Fruit fly (Drosophila melanogaster) whole organism, embryonic: ENCODE measurements around the gene Neurl4.

Experiments
- CG10209 ChIP-seq: fragments of 200-800 bp; sonication (Bioruptor generic); optimal IDR thresholded peaks from 3 replicates; lab custom pipeline; 2017; ENCODE audit warnings: missing biosample characterization, mild to moderate bottlenecking, missing genetic modification characterization, missing genetic modification reagents
- CG10543 ChIP-seq: fragments of 200-800 bp; sonication (Bioruptor generic); optimal IDR thresholded peaks from 3 replicates; lab custom pipeline; 2017; ENCODE audit warnings: missing biosample characterization, mild to moderate bottlenecking, missing genetic modification characterization, moderate library complexity
- CG11504 ChIP-seq: fragments of 200-800 bp; sonication (Bioruptor generic); optimal IDR thresholded peaks from 3 replicates; lab custom pipeline; 2019; ENCODE audit warnings: missing biosample characterization, mild to moderate bottlenecking, missing genetic modification characterization, moderate library complexity
- CG12299 ChIP-seq: fragments of 200-800 bp; sonication (Bioruptor generic); optimal IDR thresholded peaks from 2 replicates; lab custom pipeline; 2018; ENCODE audit warnings: missing biosample characterization, mild to moderate bottlenecking, missing genetic modification characterization
- CG13287 ChIP-seq: fragments of 200-800 bp; sonication (Bioruptor generic); IDR thresholded peaks from 2 replicates; pipeline ENCODE4 v1.3.6; 2022; ENCODE audit warnings: missing biosample characterization, missing genetic modification characterization; ENCODE audit not compliant: partially characterized antibody
- CG14965 ChIP-seq: fragments of 200-800 bp; sonication (Bioruptor generic); optimal IDR thresholded peaks from 2 replicates; lab custom pipeline; 2016; ENCODE audit warnings: missing biosample characterization, missing genetic modification characterization, borderline replicate concordance
- CG1603 ChIP-seq: fragments of 200-800 bp; sonication (Bioruptor generic); optimal IDR thresholded peaks from 2 replicates; lab custom pipeline; 2019; ENCODE audit warnings: missing biosample characterization, mild to moderate bottlenecking, missing genetic modification characterization, moderate library complexity
- CG1647 ChIP-seq: fragments of 200-800 bp; sonication (Bioruptor generic); optimal IDR thresholded peaks from 3 replicates; lab custom pipeline; 2016; ENCODE audit warnings: missing biosample characterization, missing genetic modification characterization
- CG16815 ChIP-seq: fragments of 200-800 bp; sonication (Bioruptor generic); optimal IDR thresholded peaks from 3 replicates; lab custom pipeline; 2017; ENCODE audit warnings: missing biosample characterization, mild to moderate bottlenecking, missing genetic modification characterization
- CG17912 ChIP-seq: fragments of 200-800 bp; sonication (Bioruptor generic); optimal IDR thresholded peaks from 2 replicates; lab custom pipeline; 2018; ENCODE audit warnings: missing biosample characterization, mild to moderate bottlenecking, missing genetic modification characterization
- CG2120 ChIP-seq: fragments of 200-800 bp; sonication (Bioruptor generic); optimal IDR thresholded peaks from 3 replicates; lab custom pipeline; 2016; ENCODE audit warnings: missing biosample characterization, missing genetic modification characterization
- CG2202 ChIP-seq: fragments of 200-800 bp; sonication (Bioruptor generic); optimal IDR thresholded peaks from 2 replicates; lab custom pipeline; 2018; ENCODE audit warnings: missing biosample characterization, mild to moderate bottlenecking, missing genetic modification characterization
- CG31224 ChIP-seq: fragments of 200-800 bp; sonication (Bioruptor generic); IDR thresholded peaks from 2 replicates; pipeline ENCODE4 v1.3.6; 2022; ENCODE audit warnings: missing biosample characterization, missing genetic modification characterization
- CG43689 ChIP-seq: fragments of 200-800 bp; sonication (Bioruptor generic); IDR thresholded peaks from 2 replicates; pipeline ENCODE4 v1.3.6; 2022; ENCODE audit warnings: missing biosample characterization, missing genetic modification characterization
- CG4424 ChIP-seq: fragments of 200-800 bp; sonication (Bioruptor generic); optimal IDR thresholded peaks from 3 replicates; lab custom pipeline; 2016; ENCODE audit warnings: missing biosample characterization, missing genetic modification characterization
- CG4854 ChIP-seq: fragments of 200-800 bp; sonication (Bioruptor generic); optimal IDR thresholded peaks from 2 replicates; lab custom pipeline; 2016; ENCODE audit warnings: missing biosample characterization, missing genetic modification characterization, inconsistent platforms
- CG6683 ChIP-seq: fragments of 200-800 bp; sonication (Bioruptor generic); optimal IDR thresholded peaks from 2 replicates; lab custom pipeline; 2017; ENCODE audit warnings: missing biosample characterization, mild to moderate bottlenecking, missing genetic modification characterization, missing genetic modification reagents
- CG6689 ChIP-seq: fragments of 200-800 bp; sonication (Bioruptor generic); IDR thresholded peaks from 2 replicates; pipeline ENCODE4 v1.3.6; 2022; ENCODE audit warnings: missing biosample characterization, missing genetic modification characterization
- CG6854 ChIP-seq: fragments of 200-800 bp; sonication (Bioruptor generic); optimal IDR thresholded peaks from 3 replicates; lab custom pipeline; 2017; ENCODE audit warnings: missing biosample characterization, mild to moderate bottlenecking, missing genetic modification characterization
- CG7928 ChIP-seq: fragments of 200-800 bp; sonication (Bioruptor generic); optimal IDR thresholded peaks from 2 replicates; lab custom pipeline; 2017; ENCODE audit warnings: missing biosample characterization, mild to moderate bottlenecking, missing genetic modification characterization
- D19B ChIP-seq: fragments of 200-800 bp; sonication (Bioruptor generic); optimal IDR thresholded peaks from 2 replicates; lab custom pipeline; 2017; ENCODE audit warnings: missing biosample characterization, mild to moderate bottlenecking, missing genetic modification characterization
- Elba2 ChIP-seq: fragments of 200-800 bp; sonication (Bioruptor generic); optimal IDR thresholded peaks from 3 replicates; lab custom pipeline; 2016; ENCODE audit warnings: missing biosample characterization, missing genetic modification characterization
- Ets65A ChIP-seq: fragments of 200-800 bp; sonication (Bioruptor generic); peaks from one replicate; lab custom pipeline; 2016; ENCODE audit warnings: missing biosample characterization, missing genetic modification characterization
- Ets97D ChIP-seq: fragments of 200-800 bp; sonication (Bioruptor generic); optimal IDR thresholded peaks from 3 replicates; lab custom pipeline; 2016; ENCODE audit warnings: missing biosample characterization, missing genetic modification characterization
- Hey ChIP-seq: fragments of 200-800 bp; sonication (Bioruptor generic); optimal IDR thresholded peaks from 3 replicates; lab custom pipeline; 2018; ENCODE audit warnings: missing biosample characterization, mild to moderate bottlenecking, missing genetic modification characterization
- Hmx ChIP-seq: fragments of 200-800 bp; sonication (Bioruptor generic); optimal IDR thresholded peaks from 2 replicates; lab custom pipeline; 2016; ENCODE audit warnings: missing biosample characterization, missing genetic modification characterization
- Hr51 ChIP-seq, 2 experiments: fragments of 200-800 bp; sonication (Bioruptor generic); optimal IDR thresholded peaks; 2 replicates in 1 of 2; 3 replicates in 1 of 2; lab custom pipeline; 2016 to 2018; ENCODE audit warnings: missing biosample characterization in 2 of 2, missing genetic modification characterization in 2 of 2, mild to moderate bottlenecking in 1 of 2, moderate library complexity in 1 of 2
- NfI ChIP-seq: fragments of 200-800 bp; sonication (Bioruptor generic); optimal IDR thresholded peaks from 3 replicates; lab custom pipeline; 2018; ENCODE audit warnings: missing biosample characterization, mild to moderate bottlenecking, missing genetic modification characterization, moderate library complexity
- Opbp ChIP-seq: fragments of 200-800 bp; sonication (Bioruptor generic); IDR thresholded peaks from 3 replicates; pipeline ENCODE4 v1.3.6; 2022; ENCODE audit warnings: missing biosample characterization, missing genetic modification characterization; ENCODE audit not compliant: partially characterized antibody
- PHDP ChIP-seq: fragments of 200-800 bp; sonication (Bioruptor generic); optimal IDR thresholded peaks from 3 replicates; lab custom pipeline; 2018; ENCODE audit warnings: missing biosample characterization, mild to moderate bottlenecking, missing genetic modification characterization, moderate library complexity
- Poxn ChIP-seq: fragments of 200-800 bp; sonication (Bioruptor generic); IDR thresholded peaks from 2 replicates; pipeline ENCODE4 v1.3.6; 2022; ENCODE audit warnings: missing biosample characterization, missing genetic modification characterization
- ara ChIP-seq: fragments of 200-800 bp; sonication (Bioruptor generic); IDR thresholded peaks from 2 replicates; pipeline ENCODE4 v1.3.6; 2022; ENCODE audit warnings: missing biosample characterization, missing genetic modification characterization
- ash1 ChIP-seq: fragments of 200-800 bp; sonication (Bioruptor generic); optimal IDR thresholded peaks from 2 replicates; lab custom pipeline; 2018; ENCODE audit warnings: missing biosample characterization, mild to moderate bottlenecking, missing genetic modification characterization
- bowl ChIP-seq: fragments of 200-800 bp; sonication (Bioruptor generic); IDR thresholded peaks from 2 replicates; pipeline ENCODE4 v1.3.6; 2022; ENCODE audit warnings: missing biosample characterization, missing genetic modification characterization
- br ChIP-seq: fragments of >200 bp; optimal IDR thresholded peaks from 2 replicates; lab custom pipeline; 2017
- disco-r ChIP-seq: fragments of 200-800 bp; sonication (Bioruptor generic); optimal IDR thresholded peaks from 2 replicates; lab custom pipeline; 2016; ENCODE audit warnings: missing biosample characterization, missing genetic modification characterization
- emc ChIP-seq: fragments of 200-800 bp; sonication (Bioruptor generic); optimal IDR thresholded peaks from 2 replicates; lab custom pipeline; 2016; ENCODE audit warnings: missing biosample characterization, missing genetic modification characterization
- exex ChIP-seq: fragments of 200-800 bp; sonication (Bioruptor generic); optimal IDR thresholded peaks from 4 replicates; lab custom pipeline; 2018; ENCODE audit warnings: missing biosample characterization, mild to moderate bottlenecking, missing genetic modification characterization, moderate library complexity
- gfzf ChIP-seq: fragments of 200-800 bp; sonication (Bioruptor generic); optimal IDR thresholded peaks from 2 replicates; lab custom pipeline; 2016; ENCODE audit warnings: missing biosample characterization, mild to moderate bottlenecking, missing genetic modification characterization, moderate library complexity
- gt ChIP-seq: fragments of 200-800 bp; sonication (Bioruptor generic); IDR thresholded peaks from 2 replicates; pipeline ENCODE4 v1.3.6; 2022; ENCODE audit warnings: missing biosample characterization, missing genetic modification characterization
- hb ChIP-seq: fragments of 200-800 bp; sonication (Bioruptor generic); IDR thresholded peaks from 3 replicates; pipeline ENCODE4 v1.3.6; 2022; ENCODE audit warnings: missing biosample characterization, missing genetic modification characterization; ENCODE audit not compliant: partially characterized antibody
- lbe ChIP-seq: fragments of 200-800 bp; sonication (Bioruptor generic); optimal IDR thresholded peaks from 2 replicates; lab custom pipeline; 2016; ENCODE audit warnings: missing biosample characterization, mild to moderate bottlenecking, missing genetic modification characterization
- maf-S ChIP-seq: fragments of 200-800 bp; sonication (Bioruptor generic); optimal IDR thresholded peaks from 2 replicates; lab custom pipeline; 2016; ENCODE audit warnings: missing biosample characterization, missing genetic modification characterization
- prd ChIP-seq, 3 experiments: fragments of >200 bp in 2 of 3; fragments of 200-800 bp in 1 of 3; sonication (Bioruptor generic) in 1 of 3; optimal IDR thresholded peaks in 2 of 3; IDR thresholded peaks in 1 of 3; 2 replicates in 2 of 3; 3 replicates in 1 of 3; pipeline versions ENCODE4 v1.3.6 to Lab custom; 2017 to 2022; ENCODE audit warnings: missing biosample characterization in 1 of 3, missing genetic modification characterization in 1 of 3
- run ChIP-seq: fragments of 200-800 bp; sonication (Bioruptor generic); optimal IDR thresholded peaks from 3 replicates; lab custom pipeline; 2018; ENCODE audit warnings: missing biosample characterization, mild to moderate bottlenecking, missing genetic modification characterization
- schlank ChIP-seq: fragments of 200-800 bp; sonication (Bioruptor generic); optimal IDR thresholded peaks from 2 replicates; lab custom pipeline; 2018; ENCODE audit warnings: missing biosample characterization, mild to moderate bottlenecking, missing genetic modification characterization
- sd ChIP-seq: fragments of 200-800 bp; sonication (Bioruptor generic); optimal IDR thresholded peaks from 3 replicates; lab custom pipeline; 2018; ENCODE audit warnings: missing biosample characterization, mild to moderate bottlenecking, missing genetic modification characterization, moderate library complexity
- tna ChIP-seq: fragments of 200-800 bp; sonication (Bioruptor generic); IDR thresholded peaks from 2 replicates; pipeline ENCODE4 v1.3.6; 2022; ENCODE audit warnings: missing biosample characterization, missing genetic modification characterization; ENCODE audit not compliant: partially characterized antibody
- unc-4 ChIP-seq: fragments of 200-800 bp; sonication (Bioruptor generic); IDR thresholded peaks from 2 replicates; pipeline ENCODE4 v1.3.6; 2022; ENCODE audit warnings: missing biosample characterization, missing genetic modification characterization; ENCODE audit not compliant: partially characterized antibody
- wdn ChIP-seq: fragments of 200-800 bp; sonication (Bioruptor generic); IDR thresholded peaks from 2 replicates; pipeline ENCODE4 v1.3.6; 2022; ENCODE audit warnings: missing biosample characterization, missing genetic modification characterization

The Neurl4 gene

DNA sequence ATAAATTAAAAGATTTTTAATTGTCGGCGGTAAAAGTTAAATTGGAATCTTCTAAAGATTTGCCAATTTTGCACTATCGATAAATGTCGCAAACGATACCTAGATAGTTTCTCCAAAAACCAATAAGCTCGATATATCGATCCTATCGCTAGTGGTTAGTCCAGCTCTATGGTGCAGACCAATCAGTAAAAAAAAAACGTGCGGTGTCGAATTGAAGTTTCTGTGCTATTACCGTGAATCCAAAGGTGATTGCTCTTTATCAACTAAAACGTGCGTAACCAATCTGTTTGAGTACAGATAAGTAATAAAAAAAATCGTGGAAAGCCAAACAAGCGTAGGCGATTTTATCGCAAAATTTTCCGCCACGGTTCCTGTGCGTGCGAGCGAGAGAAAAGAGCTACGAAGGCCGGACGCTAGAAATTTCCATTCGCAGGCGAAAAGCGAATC, 12.8 kb downstream of the Neurl4 start, which contains the start of gene Hsp110 (continued):
- TF ChIP-seq unc-4 (GFP tag; lab: Robert Waterston, UW): peak; percentile 99
- TF ChIP-seq CG1647: no peak
- no peak for TF ChIP-seq NfI (GFP tag; lab: Kevin White, UChicago)
- peak; percentile 99 for TF ChIP-seq Opbp
- peak; percentile 99 for TF ChIP-seq hb (GFP tag; lab: Robert Waterston, UW)
- TF ChIP-seq CG7928: no peak
- TF ChIP-seq Elba2: peak; percentile 81
- no peak for TF ChIP-seq br
- no peak for TF ChIP-seq CG4854 (GFP tag; lab: Kevin White, UChicago)
- TF ChIP-seq CG31224 (GFP tag; lab: Robert Waterston, UW): no peak
- no peak for TF ChIP-seq wdn (GFP tag; lab: Robert Waterston, UW)
- no peak for TF ChIP-seq schlank (tag; lab: Kevin White, UChicago)
- TF ChIP-seq CG14965 (GFP tag; lab: Kevin White, UChicago): no peak
- no peak for TF ChIP-seq CG43689
- no peak for TF ChIP-seq D19B (GFP tag; lab: Kevin White, UChicago)
- TF ChIP-seq prd (optimal IDR thresholded peaks at IDR 0.05; lab: Kevin White, UChicago): no peak
- TF ChIP-seq prd (GFP tag; IDR thresholded peaks at IDR 0.05; lab: Robert Waterston, UW): no peak
- TF ChIP-seq Hr51 (GFP tag; optimal IDR thresholded peaks at IDR 0.05; lab: Kevin White, UChicago): no peak
- peak; percentile 67 for TF ChIP-seq CG1603 (tag; lab: Kevin White, UChicago)
- no peak for TF ChIP-seq run (tag; lab: Kevin White, UChicago)
- TF ChIP-seq Ets65A (GFP tag; lab: Kevin White, UChicago): peak; percentile 44
- TF ChIP-seq CG10543 (GFP tag; lab: Kevin White, UChicago): peak; percentile 29
- peak; percentile 27 for TF ChIP-seq gfzf
- no peak for TF ChIP-seq CG11504 (tag; lab: Kevin White, UChicago)
- TF ChIP-seq bowl (GFP tag; lab: Robert Waterston, UW): no peak
- peak; percentile 62 for TF ChIP-seq CG17912 (GFP tag; lab: Kevin White, UChicago)
- no peak for TF ChIP-seq emc (GFP tag; lab: Kevin White, UChicago)
- TF ChIP-seq CG2120 (GFP tag; lab: Kevin White, UChicago): peak; percentile 51
- peak; percentile 37 for TF ChIP-seq CG12299 (tag; lab: Kevin White, UChicago)
- no peak for TF ChIP-seq CG16815 (GFP tag; lab: Kevin White, UChicago)
- no peak for TF ChIP-seq gt (GFP tag; lab: Robert Waterston, UW)
- TF ChIP-seq exex (tag; lab: Kevin White, UChicago): peak; percentile 69
- peak; percentile 99 for TF ChIP-seq CG13287
- TF ChIP-seq CG6683 (GFP tag; lab: Kevin White, UChicago): no peak
- no peak for TF ChIP-seq Poxn (GFP tag; lab: Robert Waterston, UW)
- no peak for TF ChIP-seq CG4424 (GFP tag; lab: Kevin White, UChicago)
- no peak for TF ChIP-seq CG10209 (GFP tag; lab: Kevin White, UChicago)
- no peak for TF ChIP-seq CG2202
- no peak for TF ChIP-seq disco-r (GFP tag; lab: Kevin White, UChicago)
- TF ChIP-seq Hmx (GFP tag; lab: Kevin White, UChicago): no peak
- TF ChIP-seq ash1: no peak
- no peak for TF ChIP-seq maf-S (GFP tag; lab: Kevin White, UChicago)
- TF ChIP-seq CG6689 (GFP tag; lab: Robert Waterston, UW): no peak
- peak; percentile 99 for TF ChIP-seq tna (GFP tag; lab: Robert Waterston, UW)
- no peak for TF ChIP-seq CG6854
- peak; percentile 13 for TF ChIP-seq sd (tag; lab: Kevin White, UChicago)
- TF ChIP-seq lbe: peak; percentile 64
- TF ChIP-seq Ets97D (GFP tag; lab: Kevin White, UChicago): peak; percentile 62
- no peak for TF ChIP-seq ara (GFP tag; lab: Robert Waterston, UW)
- TF ChIP-seq Hey (tag; lab: Kevin White, UChicago): no peak
- peak; percentile 10 for TF ChIP-seq PHDP (tag; lab: Kevin White, UChicago)
